Worm (Caenorhabditis elegans) whole organism, L1 larva: ENCODE results near the gene his-38.

Experiments used
- fos-1 ChIP-seq: fragments of 150-350 bp; optimal IDR thresholded peaks from 2 replicates; lab custom pipeline; 2014; ENCODE audit warnings: missing biosample characterization, missing genetic modification characterization
- lsy-2 ChIP-seq, 2 experiments: fragments of 150-350 bp; optimal IDR thresholded peaks; 2 replicates each; lab custom pipeline; 2014; ENCODE audit warnings: missing biosample characterization in 2 of 2, missing genetic modification characterization in 2 of 2
- nhr-77 ChIP-seq: fragments of 150-350 bp; optimal IDR thresholded peaks from 2 replicates; lab custom pipeline; 2014; ENCODE audit warnings: missing biosample characterization, missing genetic modification characterization
- nhr-90 ChIP-seq: sonication (generic microtip); optimal IDR thresholded peaks from 2 replicates; lab custom pipeline; 2016; ENCODE audit warnings: mild to moderate bottlenecking, missing genetic modification characterization, missing compliant biosample characterization; ENCODE audit not compliant: poor library complexity
- ztf-11 ChIP-seq, 2 experiments: sonication (generic microtip); optimal IDR thresholded peaks; 2 replicates each; lab custom pipeline; 2016 to 2017; ENCODE audit warnings: missing genetic modification characterization in 2 of 2, missing biosample characterization in 1 of 2, missing compliant biosample characterization in 1 of 2

ce11 chrX:7343218-7343617, 33.5 kb upstream of the his-38 start:
- TF ChIP-seq ztf-11 (tag; optimal IDR thresholded peaks at IDR 0.05; lab: Kevin White, UChicago), result no peak
- no peak for TF ChIP-seq nhr-77 (tag; lab: Kevin White, UChicago)
- TF ChIP-seq nhr-90 (tag; lab: Kevin White, UChicago), result no peak
- no peak for TF ChIP-seq fos-1 (tag; lab: Kevin White, UChicago)
- no peak for TF ChIP-seq lsy-2 (tag; optimal IDR thresholded peaks at IDR 0.05; lab: Kevin White, UChicago)
